Fruit fly (Drosophila melanogaster) whole organism, wandering third instar larva: Measurements from ENCODE around the gene CG34273.

ENCODE experiments used
- Abd-B ChIP-seq: fragments of >200 bp; optimal IDR thresholded peaks from 2 replicates; lab custom pipeline; 2017; ENCODE audit warnings: missing biosample characterization, missing genetic modification characterization
- CG32264 ChIP-seq: fragments of 200-800 bp; sonication (Bioruptor generic); optimal IDR thresholded peaks from 2 replicates; lab custom pipeline; 2016; ENCODE audit warnings: missing biosample characterization, missing genetic modification characterization
- CG9705 ChIP-seq: fragments of 200-800 bp; sonication (Bioruptor generic); optimal IDR thresholded peaks from 2 replicates; lab custom pipeline; 2018; ENCODE audit warnings: missing biosample characterization, mild to moderate bottlenecking, missing genetic modification characterization
- Dfd ChIP-seq: fragments of >200 bp; optimal IDR thresholded peaks from 2 replicates; lab custom pipeline; 2017; ENCODE audit warnings: missing biosample characterization, missing genetic modification characterization
- Dif ChIP-seq: fragments of 200-275, 200-300 bp; sonication (Bioruptor generic); optimal IDR thresholded peaks from 2 replicates; lab custom pipeline; 2018; ENCODE audit warnings: missing biosample characterization, missing genetic modification characterization; ENCODE audit not compliant: partially characterized antibody
- GATAd ChIP-seq: sonication (Bioruptor generic); optimal IDR thresholded peaks from 2 replicates; lab custom pipeline; 2016; ENCODE audit warnings: missing biosample characterization, missing genetic modification characterization
- HLH106 ChIP-seq: fragments of 200-800 bp; optimal IDR thresholded peaks from 3 replicates; lab custom pipeline; 2019; ENCODE audit warnings: missing biosample characterization, mild to moderate bottlenecking, missing genetic modification characterization, moderate library complexity
- Hr78 ChIP-seq: fragments of >200 bp; optimal IDR thresholded peaks from 2 replicates; lab custom pipeline; 2017; ENCODE audit warnings: missing biosample characterization, missing genetic modification characterization
- Hr83 ChIP-seq: fragments of 200-300 bp; sonication (Bioruptor generic); optimal IDR thresholded peaks from 2 replicates; lab custom pipeline; 2016; ENCODE audit warnings: missing biosample characterization, mild to moderate bottlenecking, missing genetic modification characterization, moderate library complexity; ENCODE audit not compliant: poor library complexity, severe bottlenecking
- Jra ChIP-seq: sonication (Bioruptor generic); optimal IDR thresholded peaks from 2 replicates; lab custom pipeline; 2016; ENCODE audit warnings: missing biosample characterization, missing genetic modification characterization
- Myc ChIP-seq: fragments of >200 bp; optimal IDR thresholded peaks from 2 replicates; lab custom pipeline; 2017
- Rel ChIP-seq, 2 experiments: fragments of 200-800 bp; sonication (Bioruptor generic) in 1 of 2; optimal IDR thresholded peaks; 2 replicates in 1 of 2; 3 replicates in 1 of 2; lab custom pipeline; 2016 to 2019; ENCODE audit warnings: mild to moderate bottlenecking in 2 of 2, missing biosample characterization in 2 of 2, missing genetic modification characterization in 2 of 2, moderate library complexity in 1 of 2
- Sp1 ChIP-seq: fragments of 200-800 bp; sonication (Bioruptor generic); optimal IDR thresholded peaks from 3 replicates; lab custom pipeline; 2019; ENCODE audit warnings: missing biosample characterization, mild to moderate bottlenecking, missing genetic modification characterization, moderate library complexity
- br ChIP-seq: fragments of 200-800 bp; sonication (Bioruptor generic); optimal IDR thresholded peaks from 2 replicates; lab custom pipeline; 2016; ENCODE audit warnings: missing biosample characterization, missing genetic modification characterization
- brk ChIP-seq: fragments of 200-800 bp; sonication (Bioruptor generic); optimal IDR thresholded peaks from 2 replicates; lab custom pipeline; 2016; ENCODE audit warnings: missing biosample characterization, mild to moderate bottlenecking, missing genetic modification characterization
- dmrt93B ChIP-seq: fragments of 200-800 bp; sonication (Bioruptor generic); optimal IDR thresholded peaks from 2 replicates; lab custom pipeline; 2018; ENCODE audit warnings: missing biosample characterization, mild to moderate bottlenecking, missing genetic modification characterization
- dsf ChIP-seq: sonication (Bioruptor generic); optimal IDR thresholded peaks from 2 replicates; lab custom pipeline; 2016; ENCODE audit warnings: missing biosample characterization, missing genetic modification characterization, borderline replicate concordance
- ey ChIP-seq: fragments of 200-800 bp; sonication (Bioruptor generic); optimal IDR thresholded peaks from 2 replicates; lab custom pipeline; 2016; ENCODE audit warnings: missing biosample characterization, missing genetic modification characterization
- foxo ChIP-seq, 2 experiments: fragments of 200-800 bp; sonication (Bioruptor generic); optimal IDR thresholded peaks; 2 replicates in 1 of 2; 3 replicates in 1 of 2; lab custom pipeline; 2016 to 2017; ENCODE audit warnings: missing biosample characterization in 2 of 2, missing genetic modification characterization in 2 of 2
- fru ChIP-seq: fragments of 200-800 bp; sonication (Bioruptor generic); optimal IDR thresholded peaks from 3 replicates; lab custom pipeline; 2016; ENCODE audit warnings: missing biosample characterization, mild to moderate bottlenecking, missing genetic modification characterization
- h ChIP-seq: fragments of 200-800 bp; sonication (Bioruptor generic); optimal IDR thresholded peaks from 3 replicates; lab custom pipeline; 2016; ENCODE audit warnings: missing biosample characterization, mild to moderate bottlenecking, missing genetic modification characterization
- lola ChIP-seq: fragments of >200 bp; optimal IDR thresholded peaks from 2 replicates; lab custom pipeline; 2017; ENCODE audit warnings: missing biosample characterization, missing genetic modification characterization
- pan ChIP-seq: fragments of >200 bp; optimal IDR thresholded peaks from 2 replicates; lab custom pipeline; 2017
- rgr ChIP-seq: fragments of 200-800 bp; sonication (Bioruptor generic); optimal IDR thresholded peaks from 3 replicates; lab custom pipeline; 2016; ENCODE audit warnings: missing biosample characterization, mild to moderate bottlenecking, missing genetic modification characterization
- sage ChIP-seq: fragments of 200-800 bp; sonication (Bioruptor generic); optimal IDR thresholded peaks from 2 replicates; lab custom pipeline; 2016; ENCODE audit warnings: missing biosample characterization, mild to moderate bottlenecking, missing genetic modification characterization
- sv ChIP-seq: fragments of 200-800 bp; sonication (Bioruptor generic); optimal IDR thresholded peaks from 3 replicates; lab custom pipeline; 2016; ENCODE audit warnings: missing biosample characterization, missing genetic modification characterization
- tai ChIP-seq: sonication (Bioruptor generic); optimal IDR thresholded peaks from 2 replicates; lab custom pipeline; 2016; ENCODE audit warnings: missing biosample characterization, missing genetic modification characterization
- usp ChIP-seq: fragments of >200 bp; optimal IDR thresholded peaks from 2 replicates; lab custom pipeline; 2017; ENCODE audit warnings: missing biosample characterization, missing genetic modification characterization
- woc ChIP-seq: sonication (Bioruptor generic); optimal IDR thresholded peaks from 2 replicates; lab custom pipeline; 2016; ENCODE audit warnings: missing biosample characterization, mild to moderate bottlenecking, missing genetic modification characterization

CG34273 gene

DNA sequence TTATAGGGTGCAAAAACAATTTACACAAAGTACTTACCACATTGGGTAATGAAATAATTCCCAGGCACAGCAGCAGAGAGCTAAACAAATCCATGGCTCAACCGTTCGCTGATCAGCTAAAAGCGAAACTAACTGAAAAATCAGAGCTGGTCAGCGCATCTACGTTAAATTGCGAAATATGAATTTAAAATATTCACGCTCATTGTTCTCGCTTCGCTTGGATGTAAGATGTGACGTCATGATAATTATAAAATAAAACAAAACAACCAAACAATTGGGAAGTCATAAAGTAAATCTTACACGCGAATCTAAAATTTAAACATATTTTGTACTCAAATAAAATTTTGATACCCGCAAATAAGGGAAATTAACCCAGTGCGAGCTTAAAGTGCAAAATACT, 43.1 kb downstream of the CG34273 start, which contains the start of gene CG14854:
Gene CG14854 (minus strand): TSS at position 101 of the 400 bp plus-strand sequence.
- TF ChIP-seq h (GFP tag; lab: Kevin White, UChicago) (no peak), Dif (GFP tag; lab: Kevin White, UChicago) (no peak), dsf (GFP tag; lab: Kevin White, UChicago) (no peak), pan (lab: Kevin White, UChicago) (no peak), GATAd (GFP tag; lab: Kevin White, UChicago) (no peak), dmrt93B (GFP tag; lab: Kevin White, UChicago) (no peak), usp (GFP tag; lab: Kevin White, UChicago) (no peak), HLH106 (tag; lab: Kevin White, UChicago) (no peak), sv (no peak), Hr78 (GFP tag; lab: Kevin White, UChicago) (no peak), rgr (no peak), tai (no peak), Myc (lab: Kevin White, UChicago) (no peak), fru (GFP tag; lab: Kevin White, UChicago) (no peak), CG32264 (no peak)
- TF ChIP-seq, all 38 proteins: peak for 0

DNA sequence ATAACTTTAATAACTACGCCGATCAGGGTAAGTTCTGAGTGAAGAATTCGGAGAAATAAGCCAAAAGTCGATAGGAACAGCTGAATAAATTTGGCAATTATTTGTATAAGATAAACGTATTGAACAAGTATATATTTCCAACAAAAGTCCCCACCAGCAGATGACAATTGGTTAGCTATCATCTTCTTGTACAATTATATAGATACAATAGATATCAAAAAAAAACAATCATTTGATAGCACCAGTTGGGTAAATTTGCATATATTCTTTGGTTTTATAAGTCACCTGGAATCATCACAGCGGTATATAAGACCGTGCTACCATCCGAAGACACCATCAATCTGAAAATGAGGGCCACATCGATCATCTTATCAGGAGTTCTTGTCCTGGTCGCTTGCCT, 43.8 kb downstream of the CG34273 start, which contains the start of gene Jig:
Gene Jig (plus strand): TSS at position 301 of the 400 bp plus-strand sequence.
- TF ChIP-seq brk (GFP tag; lab: Kevin White, UChicago) = no peak
- no peak for TF ChIP-seq woc (GFP tag; lab: Kevin White, UChicago)
- no peak for TF ChIP-seq Myc (lab: Kevin White, UChicago)
- TF ChIP-seq tai = no peak
- TF ChIP-seq Dfd (GFP tag; lab: Kevin White, UChicago) = no peak
- no peak for TF ChIP-seq CG9705 (GFP tag; lab: Kevin White, UChicago)
- no peak for TF ChIP-seq foxo (GFP tag; optimal IDR thresholded peaks at IDR 0.05; lab: Kevin White, UChicago)
- TF ChIP-seq Sp1 (GFP tag; lab: Kevin White, UChicago) = no peak
- no peak for TF ChIP-seq CG32264
- TF ChIP-seq h (GFP tag; lab: Kevin White, UChicago) = no peak
- no peak for TF ChIP-seq Abd-B
- no peak for TF ChIP-seq Jra (GFP tag; lab: Kevin White, UChicago)
- no peak for TF ChIP-seq Hr83

DNA sequence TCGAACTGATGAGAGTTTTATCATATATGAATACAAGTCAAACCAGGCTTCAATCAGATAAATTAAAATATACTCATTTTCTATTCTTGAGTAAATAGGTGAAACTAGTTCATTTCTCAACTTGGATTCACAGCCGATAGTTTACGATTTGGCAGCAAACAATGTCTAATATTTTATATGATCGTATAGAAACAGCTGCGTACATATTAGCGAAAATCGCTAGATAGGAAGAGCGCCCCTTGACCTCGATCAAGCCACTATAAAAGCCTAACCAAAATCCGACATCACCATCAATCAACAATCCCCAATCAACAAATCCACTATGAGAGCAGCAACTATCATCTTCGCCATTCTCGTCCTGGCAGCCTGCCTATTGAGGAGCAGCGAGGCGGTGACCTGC, 45.2 kb downstream of the CG34273 start, which contains the start of gene CG14851:
Gene CG14851 (plus strand): TSS at position 301 of the 400 bp plus-strand sequence.
- no peak for TF ChIP-seq dsf (GFP tag; lab: Kevin White, UChicago)
- TF ChIP-seq HLH106 (tag; lab: Kevin White, UChicago) = no peak
- no peak for TF ChIP-seq Hr83
- no peak for TF ChIP-seq fru (GFP tag; lab: Kevin White, UChicago)
- no peak for TF ChIP-seq Myc (lab: Kevin White, UChicago)
- no peak for TF ChIP-seq lola (GFP tag; lab: Kevin White, UChicago)
- no peak for TF ChIP-seq CG32264
- TF ChIP-seq Dif (GFP tag; lab: Kevin White, UChicago) = no peak
- TF ChIP-seq br = no peak
- TF ChIP-seq sage = no peak
- no peak for TF ChIP-seq Sp1 (GFP tag; lab: Kevin White, UChicago)
- TF ChIP-seq Abd-B = no peak
- TF ChIP-seq foxo (GFP tag; optimal IDR thresholded peaks at IDR 0.05; lab: Kevin White, UChicago) = no peak
- no peak for TF ChIP-seq Dfd (GFP tag; lab: Kevin White, UChicago)
- no peak for TF ChIP-seq GATAd (GFP tag; lab: Kevin White, UChicago)
- no peak for TF ChIP-seq dmrt93B (GFP tag; lab: Kevin White, UChicago)
- TF ChIP-seq woc (GFP tag; lab: Kevin White, UChicago) = no peak
- no peak for TF ChIP-seq Jra (GFP tag; lab: Kevin White, UChicago)
- no peak for TF ChIP-seq CG9705 (GFP tag; lab: Kevin White, UChicago)

DNA sequence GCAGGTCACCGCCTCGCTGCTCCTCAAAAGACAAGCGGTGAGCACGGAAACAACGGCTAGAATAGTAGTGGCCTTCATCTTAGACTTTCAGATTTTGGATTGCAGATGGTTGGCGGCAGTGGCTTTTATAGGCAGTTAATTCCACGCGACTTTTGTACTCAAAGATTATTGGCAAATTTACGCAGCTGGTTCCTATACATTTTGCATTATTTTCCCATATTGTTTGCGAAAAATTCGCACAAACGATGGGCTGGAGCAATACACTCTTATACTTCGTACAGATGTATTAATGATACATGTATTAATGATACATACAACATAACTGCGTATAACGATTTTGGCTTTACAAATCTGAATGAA, 47.8 kb downstream of the CG34273 start, which contains the start of gene CG8087:
Gene CG8087 (minus strand): TSS at position 101 of the 360 bp plus-strand sequence.
- TF ChIP-seq lola (GFP tag; lab: Kevin White, UChicago) (no peak), Hr78 (GFP tag; lab: Kevin White, UChicago) (no peak), Rel (GFP tag; optimal IDR thresholded peaks at IDR 0.05; lab: Kevin White, UChicago) (no peak), Rel (tag; optimal IDR thresholded peaks at IDR 0.05; lab: Kevin White, UChicago) (no peak), ey (GFP tag; lab: Kevin White, UChicago) (no peak), HLH106 (tag; lab: Kevin White, UChicago) (no peak)
- TF ChIP-seq, all 38 proteins: peak for 0
